Worm (Caenorhabditis elegans) whole organism, L4 larva: Measurements from ENCODE around the gene uvs-1.

Experiments
- F44E2.7 ChIP-seq: fragments of 200-800 bp; sonication (Bioruptor generic); IDR thresholded peaks from 2 replicates; pipeline ENCODE4 v2.1.2; 2022; ENCODE audit warnings: missing genetic modification characterization, missing compliant biosample characterization
- aly-2 ChIP-seq: sonication (generic microtip); optimal IDR thresholded peaks from 2 replicates; lab custom pipeline; 2018; ENCODE audit warnings: missing biosample characterization, missing genetic modification characterization
- tra-1 ChIP-seq: fragments of 200-800 bp; sonication (Bioruptor generic); IDR thresholded peaks from 2 replicates; pipeline ENCODE4 v1.3.6; 2022; ENCODE audit warnings: missing genetic modification reagents, missing genetic modification characterization, missing compliant biosample characterization

- no peak for TF ChIP-seq aly-2 (tag; lab: Kevin White, UChicago)
- TF ChIP-seq tra-1 (GFP tag; lab: Robert Waterston, UW), result no peak
- no peak for TF ChIP-seq F44E2.7
Measured at ce11 chrV:7848251-7848650, 44.2 kb upstream of the uvs-1 start.
